Worm (Caenorhabditis elegans) whole organism, young adult: ENCODE results near the gene clec-141.

Experiments used
- B0336.3 ChIP-seq: fragments of 200-800 bp; sonication (Bioruptor generic); IDR thresholded peaks from 2 replicates; pipeline ENCODE4 v1.3.6; 2022; ENCODE audit warnings: missing genetic modification characterization, missing compliant biosample characterization
- C06A6.2 ChIP-seq: fragments of 200-800 bp; sonication (Bioruptor generic); conservative IDR thresholded peaks from 2 replicates; pipeline ENCODE4 v1.3.6; 2022; ENCODE audit warnings: missing genetic modification characterization, missing compliant biosample characterization
- F10E7.11 ChIP-seq: sonication (generic microtip); optimal IDR thresholded peaks from 2 replicates; lab custom pipeline; 2017; ENCODE audit warnings: mild to moderate bottlenecking, missing genetic modification characterization, moderate library complexity, missing compliant biosample characterization
- F33H1.4 ChIP-seq: fragments of 200-800 bp; sonication (Bioruptor generic); IDR thresholded peaks from 2 replicates; pipeline ENCODE4 v1.3.6; 2022; ENCODE audit warnings: missing genetic modification reagents, missing genetic modification characterization, missing compliant biosample characterization
- F49E8.2 ChIP-seq: sonication (generic microtip); optimal IDR thresholded peaks from 3 replicates; lab custom pipeline; 2017; ENCODE audit warnings: missing genetic modification characterization, mild to moderate bottlenecking, missing compliant biosample characterization, antibody characterized with exemption, moderate library complexity; ENCODE audit not compliant: insufficient read depth
- F55B11.4 ChIP-seq: sonication (generic microtip); optimal IDR thresholded peaks from 2 replicates; lab custom pipeline; 2016; ENCODE audit warnings: missing compliant biosample characterization, missing genetic modification characterization, borderline replicate concordance; ENCODE audit not compliant: insufficient read depth
- T26A5.8 ChIP-seq: sonication (generic microtip); optimal IDR thresholded peaks from 2 replicates; lab custom pipeline; 2016; ENCODE audit warnings: missing genetic modification characterization, missing compliant biosample characterization
- Y53F4B.3 ChIP-seq: fragments of 200-800 bp; sonication (Bioruptor generic); IDR thresholded peaks from 2 replicates; pipeline ENCODE4 v1.3.6; 2022; ENCODE audit warnings: missing genetic modification reagents, missing genetic modification characterization, missing compliant biosample characterization
- Y67H2A.10 ChIP-seq: fragments of 200-800 bp; sonication (Bioruptor generic); conservative IDR thresholded peaks from 2 replicates; pipeline ENCODE4 v1.3.6; 2022; ENCODE audit warnings: missing genetic modification reagents, missing genetic modification characterization, missing compliant biosample characterization
- Y79H2A.3 ChIP-seq: fragments of 200-800 bp; sonication (Bioruptor generic); conservative IDR thresholded peaks from 2 replicates; pipeline ENCODE4 v1.3.6; 2022; ENCODE audit warnings: missing genetic modification reagents, missing genetic modification characterization, missing compliant biosample characterization
- akir-1 ChIP-seq: fragments of 200-800 bp; sonication (Bioruptor generic); optimal IDR thresholded peaks from 2 replicates; lab custom pipeline; 2018; ENCODE audit warnings: mild to moderate bottlenecking, missing genetic modification characterization, moderate library complexity, missing compliant biosample characterization
- ama-1 ChIP-seq, 3 experiments: fragments of 150-350 bp in 1 of 3; sonication (generic microtip) in 2 of 3; optimal IDR thresholded peaks; 2 replicates each; lab custom pipeline; 2014 to 2018; ENCODE audit warnings: missing biosample characterization in 2 of 3, missing genetic modification characterization in 2 of 3, missing genetic modification reagents in 2 of 3
- aptf-2 ChIP-seq: fragments of 200-800 bp; sonication (Bioruptor generic); conservative IDR thresholded peaks from 2 replicates; pipeline ENCODE4 v1.3.6; 2022; ENCODE audit warnings: missing genetic modification reagents, missing genetic modification characterization, missing compliant biosample characterization
- aptf-3 ChIP-seq: fragments of 200-800 bp; sonication (Bioruptor generic); IDR thresholded peaks from 2 replicates; pipeline ENCODE4 v1.3.6; 2022; ENCODE audit warnings: missing genetic modification characterization, missing compliant biosample characterization
- attf-3 ChIP-seq: fragments of 200-800 bp; sonication (Bioruptor generic); conservative IDR thresholded peaks from 2 replicates; pipeline ENCODE4 v1.3.6; 2022; ENCODE audit warnings: missing genetic modification reagents, missing genetic modification characterization, missing compliant biosample characterization
- attf-5 ChIP-seq: fragments of 200-800 bp; sonication (Bioruptor generic); optimal IDR thresholded peaks from 2 replicates; lab custom pipeline; 2018; ENCODE audit warnings: mild to moderate bottlenecking, missing genetic modification characterization, missing compliant biosample characterization
- bed-1 ChIP-seq: fragments of 200-800 bp; sonication (Bioruptor generic); IDR thresholded peaks from 2 replicates; pipeline ENCODE4 v1.3.6; 2022; ENCODE audit warnings: missing genetic modification reagents, missing genetic modification characterization, missing compliant biosample characterization
- bed-2 ChIP-seq: fragments of 200-800 bp; sonication (Bioruptor generic); IDR thresholded peaks from 2 replicates; pipeline ENCODE4 v1.3.6; 2022; ENCODE audit warnings: missing genetic modification reagents, missing genetic modification characterization, missing compliant biosample characterization
- cebp-2 ChIP-seq: fragments of 200-800 bp; sonication (Bioruptor generic); IDR thresholded peaks from 2 replicates; pipeline ENCODE4 v1.3.6; 2022; ENCODE audit warnings: missing genetic modification characterization, missing compliant biosample characterization
- ceh-100 ChIP-seq: fragments of 200-800 bp; sonication (Bioruptor generic); IDR thresholded peaks from 2 replicates; pipeline ENCODE4 v1.3.6; 2022; ENCODE audit warnings: missing genetic modification reagents, missing genetic modification characterization, missing compliant biosample characterization
- ceh-58 ChIP-seq: fragments of 200-800 bp; sonication (Bioruptor generic); IDR thresholded peaks from 2 replicates; pipeline ENCODE4 v1.3.6; 2022; ENCODE audit warnings: missing genetic modification characterization, missing compliant biosample characterization
- efl-1 ChIP-seq: fragments of 150-350 bp; optimal IDR thresholded peaks from 2 replicates; lab custom pipeline; 2014; ENCODE audit warnings: missing biosample characterization, missing genetic modification reagents, missing genetic modification characterization
- ekl-4 ChIP-seq: fragments of 200-800 bp; sonication (Bioruptor generic); IDR thresholded peaks from 2 replicates; pipeline ENCODE4 v1.3.6; 2022; ENCODE audit warnings: missing genetic modification reagents, missing genetic modification characterization, missing compliant biosample characterization
- ets-4 ChIP-seq: fragments of 200-800 bp; sonication (Bioruptor generic); optimal IDR thresholded peaks from 2 replicates; lab custom pipeline; 2018; ENCODE audit warnings: mild to moderate bottlenecking, missing genetic modification characterization, missing compliant biosample characterization
- hmg-20 ChIP-seq: fragments of 200-800 bp; sonication (Bioruptor generic); IDR thresholded peaks from 2 replicates; pipeline ENCODE4 v1.3.6; 2022; ENCODE audit warnings: missing genetic modification reagents, missing genetic modification characterization, missing compliant biosample characterization
- let-526 ChIP-seq: fragments of 200-800 bp; sonication (Bioruptor generic); IDR thresholded peaks from 2 replicates; pipeline ENCODE4 v1.3.6; 2022; ENCODE audit warnings: missing genetic modification reagents, missing genetic modification characterization, missing compliant biosample characterization
- lsl-1 ChIP-seq: fragments of 200-800 bp; sonication (Bioruptor generic); optimal IDR thresholded peaks from 2 replicates; lab custom pipeline; 2018; ENCODE audit warnings: mild to moderate bottlenecking, missing genetic modification characterization, moderate library complexity, missing compliant biosample characterization
- madf-10 ChIP-seq: sonication (generic microtip); optimal IDR thresholded peaks from 2 replicates; lab custom pipeline; 2016; ENCODE audit warnings: mild to moderate bottlenecking, missing genetic modification characterization, missing compliant biosample characterization
- madf-3 ChIP-seq: fragments of 200-800 bp; sonication (Bioruptor generic); IDR thresholded peaks from 2 replicates; pipeline ENCODE4 v1.3.6; 2022; ENCODE audit warnings: missing genetic modification reagents, missing genetic modification characterization, missing compliant biosample characterization
- madf-6 ChIP-seq: fragments of 200-800 bp; sonication (Bioruptor generic); IDR thresholded peaks from 2 replicates; pipeline ENCODE4 v1.3.6; 2022; ENCODE audit warnings: missing genetic modification reagents, missing genetic modification characterization, missing compliant biosample characterization
- madf-8 ChIP-seq: fragments of 200-800 bp; sonication (Bioruptor generic); conservative IDR thresholded peaks from 2 replicates; pipeline ENCODE4 v1.3.6; 2022; ENCODE audit warnings: missing genetic modification reagents, missing genetic modification characterization, missing compliant biosample characterization
- mel-28 ChIP-seq: sonication (generic microtip); optimal IDR thresholded peaks from 2 replicates; lab custom pipeline; 2016; ENCODE audit warnings: borderline replicate concordance, mild to moderate bottlenecking, missing genetic modification characterization, missing compliant biosample characterization
- mxl-1 ChIP-seq: sonication (generic microtip); optimal IDR thresholded peaks from 2 replicates; lab custom pipeline; 2016; ENCODE audit warnings: missing genetic modification characterization, missing compliant biosample characterization
- nfya-1 ChIP-seq: sonication (generic microtip); optimal IDR thresholded peaks from 2 replicates; lab custom pipeline; 2017; ENCODE audit warnings: antibody characterized with exemption, missing compliant biosample characterization, missing genetic modification characterization, borderline replicate concordance; ENCODE audit not compliant: insufficient read depth
- nhr-27 ChIP-seq: fragments of 200-800 bp; sonication (Bioruptor generic); optimal IDR thresholded peaks from 2 replicates; lab custom pipeline; 2018; ENCODE audit warnings: mild to moderate bottlenecking, missing genetic modification characterization, moderate library complexity, missing compliant biosample characterization
- rec-8 ChIP-seq, 2 experiments: sonication (generic microtip); optimal IDR thresholded peaks; 2 replicates each; lab custom pipeline; 2016; ENCODE audit warnings: mild to moderate bottlenecking in 2 of 2, missing genetic modification characterization in 2 of 2, missing genetic modification reagents in 2 of 2, missing genotype in 2 of 2, missing biosample characterization in 1 of 2, missing compliant biosample characterization in 1 of 2, moderate library complexity in 1 of 2
- repo-1 ChIP-seq: sonication (generic microtip); optimal IDR thresholded peaks from 2 replicates; lab custom pipeline; 2017; ENCODE audit warnings: mild to moderate bottlenecking, missing genetic modification characterization, missing compliant biosample characterization
- sea-2 ChIP-seq: fragments of 200-800 bp; sonication (Bioruptor generic); IDR thresholded peaks from 2 replicates; pipeline ENCODE4 v1.3.6; 2022; ENCODE audit warnings: missing genetic modification characterization, missing compliant biosample characterization
- snpc-1.3 ChIP-seq: sonication (generic microtip); optimal IDR thresholded peaks from 2 replicates; lab custom pipeline; 2017; ENCODE audit warnings: missing genetic modification characterization, mild to moderate bottlenecking, missing compliant biosample characterization, antibody characterized with exemption, moderate library complexity, missing genotype, missing genetic modification reagents; ENCODE audit not compliant: insufficient read depth
- somi-1 ChIP-seq: fragments of 200-800 bp; sonication (Bioruptor generic); optimal IDR thresholded peaks from 2 replicates; lab custom pipeline; 2018; ENCODE audit warnings: mild to moderate bottlenecking, missing genetic modification characterization, missing compliant biosample characterization
- tbx-9 ChIP-seq: sonication (generic microtip); optimal IDR thresholded peaks from 2 replicates; lab custom pipeline; 2016; ENCODE audit warnings: borderline replicate concordance, missing genetic modification characterization, inconsistent platforms, missing compliant biosample characterization
- tlf-1 ChIP-seq: fragments of 200-800 bp; sonication (Bioruptor generic); optimal IDR thresholded peaks from 2 replicates; lab custom pipeline; 2018; ENCODE audit warnings: mild to moderate bottlenecking, missing genetic modification characterization, missing compliant biosample characterization
- unc-62 ChIP-seq: fragments of 150-350 bp; optimal IDR thresholded peaks from 2 replicates; lab custom pipeline; 2014; ENCODE audit warnings: missing biosample characterization, missing genetic modification reagents, missing genetic modification characterization
- xnd-1 ChIP-seq: sonication (generic microtip); optimal IDR thresholded peaks from 2 replicates; lab custom pipeline; 2016; ENCODE audit warnings: missing genotype, missing genetic modification reagents, missing genetic modification characterization, missing compliant biosample characterization
- zim-3 ChIP-seq: sonication (generic microtip); optimal IDR thresholded peaks from 2 replicates; lab custom pipeline; 2017; ENCODE audit warnings: mild to moderate bottlenecking, missing genetic modification characterization, moderate library complexity, missing compliant biosample characterization
- ztf-22 ChIP-seq: fragments of 200-800 bp; sonication (Bioruptor generic); optimal IDR thresholded peaks from 2 replicates; lab custom pipeline; 2018; ENCODE audit warnings: mild to moderate bottlenecking, missing genetic modification characterization, moderate library complexity, missing compliant biosample characterization
- ztf-3 ChIP-seq: fragments of 200-800 bp; sonication (Bioruptor generic); optimal IDR thresholded peaks from 2 replicates; lab custom pipeline; 2018; ENCODE audit warnings: mild to moderate bottlenecking, missing genetic modification characterization, missing compliant biosample characterization

The clec-141 gene

DNA sequence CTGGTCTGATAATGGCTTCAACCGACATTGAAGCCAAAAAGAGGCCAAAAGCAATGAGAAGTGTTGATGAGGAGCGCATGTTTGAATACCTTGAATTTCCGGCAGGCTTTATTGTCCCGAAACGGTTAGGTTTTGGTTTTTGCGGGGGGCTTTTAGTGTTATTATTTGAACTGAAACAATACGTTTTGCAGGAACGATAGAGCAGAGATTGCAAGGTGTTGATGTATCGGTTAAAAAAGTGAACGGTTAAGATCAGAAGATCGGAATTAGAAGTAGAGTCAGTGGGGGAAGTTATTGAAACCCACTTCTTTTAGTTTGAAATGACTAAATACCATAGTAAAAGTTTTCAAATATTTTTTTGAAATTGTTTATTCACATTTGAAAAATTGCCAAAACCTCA is at the start of gene clec-141:
clec-141 (minus strand) TSS at position 101 of the 400 bp plus-strand sequence.
- TF ChIP-seq madf-10 (tag; lab: Kevin White, UChicago) (no peak), Y53F4B.3 (no peak), lsl-1 (GFP tag; lab: Kevin White, UChicago) (no peak), madf-6 (GFP tag; lab: Robert Waterston, UW) (no peak), ekl-4 (GFP tag; lab: Robert Waterston, UW) (no peak), F10E7.11 (tag; lab: Kevin White, UChicago) (no peak), F33H1.4 (no peak), snpc-1.3 (tag; lab: Kevin White, UChicago) (no peak), F49E8.2 (tag; lab: Kevin White, UChicago) (no peak), Y67H2A.10 (GFP tag; lab: Robert Waterston, UW) (no peak), Y79H2A.3 (no peak), ztf-22 (GFP tag; lab: Kevin White, UChicago) (no peak), attf-3 (no peak), mel-28 (tag; lab: Kevin White, UChicago) (no peak), tlf-1 (GFP tag; lab: Kevin White, UChicago) (no peak), aptf-2 (GFP tag; lab: Robert Waterston, UW) (no peak), B0336.3 (GFP tag; lab: Robert Waterston, UW) (no peak), F55B11.4 (no peak), nhr-27 (no peak), let-526 (GFP tag; lab: Robert Waterston, UW) (no peak)

DNA sequence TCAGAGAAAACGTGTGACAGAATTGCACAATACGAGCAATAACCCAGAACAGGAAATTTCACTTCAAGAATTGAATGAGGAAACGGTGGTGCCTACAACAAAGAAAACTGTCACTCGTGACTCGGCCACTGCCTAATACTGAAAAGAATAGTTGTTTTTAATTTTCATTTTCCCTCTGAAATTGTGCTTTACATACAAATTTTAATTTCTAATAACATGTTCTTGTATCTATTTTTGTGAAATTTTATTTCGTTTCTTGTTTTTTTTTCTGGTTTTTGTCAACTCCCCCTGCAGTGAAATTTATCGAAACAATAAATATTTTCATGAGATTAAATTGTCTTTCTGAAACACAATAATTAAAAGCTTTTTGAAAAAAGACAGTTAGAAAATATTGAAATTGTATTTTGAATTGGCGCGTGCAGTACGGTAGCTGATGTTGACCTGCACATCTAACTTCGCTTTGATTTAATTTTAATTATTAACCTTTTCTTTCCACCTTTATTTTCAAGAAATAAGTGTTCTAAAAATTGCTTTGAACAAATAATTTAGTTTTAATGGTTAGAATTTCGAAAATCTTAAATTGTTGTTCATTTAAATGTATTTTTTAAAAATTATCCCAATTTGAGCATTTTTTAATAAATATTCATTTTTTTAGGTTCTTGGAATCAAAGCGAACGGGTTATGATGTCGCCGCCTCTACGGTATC is 48.4 kb upstream of the clec-141 start, which contains the start of gene daz-1:
daz-1 (plus strand) TSS at position 656 of the 706 bp plus-strand sequence.
- no peak for TF ChIP-seq bed-1
- no peak for TF ChIP-seq T26A5.8 (tag; lab: Kevin White, UChicago)
- TF ChIP-seq C06A6.2 (GFP tag; lab: Robert Waterston, UW): no peak
- no peak for TF ChIP-seq somi-1 (GFP tag; lab: Kevin White, UChicago)
- TF ChIP-seq ekl-4 (GFP tag; lab: Robert Waterston, UW): no peak
- no peak for TF ChIP-seq akir-1 (GFP tag; lab: Kevin White, UChicago)
- no peak for TF ChIP-seq madf-10 (tag; lab: Kevin White, UChicago)
- peak; percentile 95 for TF ChIP-seq efl-1 (GFP tag; lab: Kevin White, UChicago)
- TF ChIP-seq cebp-2: no peak
- TF ChIP-seq aptf-3 (GFP tag; lab: Robert Waterston, UW): no peak
- no peak for TF ChIP-seq nfya-1 (tag; lab: Kevin White, UChicago)
- TF ChIP-seq tbx-9: no peak
- TF ChIP-seq zim-3 (tag; lab: Kevin White, UChicago): no peak
- no peak for TF ChIP-seq repo-1
- peak; percentile 68 for TF ChIP-seq xnd-1 (tag; lab: Kevin White, UChicago)
- TF ChIP-seq madf-8 (GFP tag; lab: Robert Waterston, UW): peak; percentile 68
- no peak for TF ChIP-seq bed-2 (GFP tag; lab: Robert Waterston, UW)
- TF ChIP-seq sea-2 (GFP tag; lab: Robert Waterston, UW): no peak
- no peak for TF ChIP-seq madf-3 (GFP tag; lab: Robert Waterston, UW)
- no peak for TF ChIP-seq ets-4 (GFP tag; lab: Kevin White, UChicago)
- no peak for TF ChIP-seq unc-62 (GFP tag; lab: Kevin White, UChicago)
- TF ChIP-seq mxl-1 (tag; lab: Kevin White, UChicago): no peak
- no peak for TF ChIP-seq attf-5
- TF ChIP-seq hmg-20 (GFP tag; lab: Robert Waterston, UW): no peak
- TF ChIP-seq ztf-3 (GFP tag; lab: Kevin White, UChicago): no peak
- no peak for TF ChIP-seq rec-8 (tag; optimal IDR thresholded peaks at IDR 0.05; lab: Kevin White, UChicago)
- no peak for TF ChIP-seq ceh-100 (GFP tag; lab: Robert Waterston, UW)
- no peak for TF ChIP-seq ceh-58
- no peak for TF ChIP-seq ama-1 (optimal IDR thresholded peaks at IDR 0.05; lab: Kevin White, UChicago)
- no peak for TF ChIP-seq ama-1 (GFP tag; optimal IDR thresholded peaks at IDR 0.05; lab: Kevin White, UChicago)
